Worm (Caenorhabditis elegans) whole organism, mixed stage, embryonic: ENCODE results near the gene ykt-6.
A peak's percentile ranks its signal among the peaks of the same experiment; 100 is the strongest.

Source experiments
- bed-3 ChIP-seq: fragments of 200-800 bp; sonication (Bioruptor generic); optimal IDR thresholded peaks from 3 replicates; lab custom pipeline; 2018; ENCODE audit warnings: mild to moderate bottlenecking, missing genetic modification characterization, moderate library complexity, missing compliant biosample characterization
- blmp-1 ChIP-seq: fragments of 150-350 bp; optimal IDR thresholded peaks from 2 replicates; lab custom pipeline; 2014; ENCODE audit warnings: missing biosample characterization, missing genetic modification characterization
- ceh-83 ChIP-seq: fragments of 200-800 bp; sonication (Bioruptor generic); optimal IDR thresholded peaks from 2 replicates; lab custom pipeline; 2018; ENCODE audit warnings: mild to moderate bottlenecking, missing genetic modification characterization, missing compliant biosample characterization
- cnd-1 ChIP-seq: fragments of 200-800 bp; sonication (Bioruptor generic); optimal IDR thresholded peaks from 2 replicates; lab custom pipeline; 2018; ENCODE audit warnings: mild to moderate bottlenecking, missing genetic modification characterization, missing compliant biosample characterization
- lsy-2 ChIP-seq: fragments of 150-350 bp; optimal IDR thresholded peaks from 2 replicates; lab custom pipeline; 2014; ENCODE audit warnings: missing biosample characterization, missing genetic modification characterization
- nhr-28 ChIP-seq: fragments of 150-350 bp; optimal IDR thresholded peaks from 2 replicates; lab custom pipeline; 2014; ENCODE audit warnings: missing biosample characterization, missing genetic modification characterization
- nhr-76 ChIP-seq: sonication (generic microtip); optimal IDR thresholded peaks from 2 replicates; lab custom pipeline; 2017; ENCODE audit warnings: missing biosample characterization, missing genetic modification characterization
- unc-39 ChIP-seq: fragments of 150-350 bp; optimal IDR thresholded peaks from 2 replicates; lab custom pipeline; 2014; ENCODE audit warnings: missing biosample characterization, missing genetic modification characterization
- unc-62 ChIP-seq: fragments of 150-350 bp; optimal IDR thresholded peaks from 2 replicates; lab custom pipeline; 2014; ENCODE audit warnings: missing biosample characterization, missing genetic modification reagents, missing genetic modification characterization

DNA sequence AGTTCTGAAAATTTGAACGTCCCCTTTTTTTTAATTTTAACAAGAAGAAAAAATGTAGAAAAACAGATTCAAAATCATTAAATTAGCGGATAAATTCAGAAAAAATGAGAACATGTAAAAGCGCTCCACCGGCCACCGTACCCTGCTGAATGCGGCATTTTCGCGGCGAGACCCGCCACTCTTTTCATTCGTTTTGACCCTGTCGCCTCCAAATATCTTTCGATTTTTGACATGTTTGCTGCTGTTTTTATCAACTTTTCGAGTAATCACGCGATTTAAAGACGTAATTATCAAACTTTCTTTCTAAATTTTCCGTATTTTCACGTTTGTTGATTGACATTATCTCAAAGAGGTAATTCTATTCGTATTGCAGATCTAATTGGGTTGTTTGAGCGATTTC, 48.8 kb upstream of the ykt-6 start, which contains the start of gene gsp-2:
- no peak for TF ChIP-seq unc-39 (tag; lab: Kevin White, UChicago)
- TF ChIP-seq cnd-1 (tag; lab: Kevin White, UChicago) = no peak
- no peak for TF ChIP-seq nhr-28
- no peak for TF ChIP-seq ceh-83 (GFP tag; lab: Kevin White, UChicago)
- TF ChIP-seq blmp-1 (tag; lab: Kevin White, UChicago) = no peak
- peak; percentile 95 for TF ChIP-seq lsy-2 (tag; lab: Kevin White, UChicago)
- TF ChIP-seq unc-62 (GFP tag; lab: Kevin White, UChicago) = no peak
- no peak for TF ChIP-seq bed-3 (GFP tag; lab: Kevin White, UChicago)
- no peak for TF ChIP-seq nhr-76 (tag; lab: Kevin White, UChicago)
